Fruit fly (Drosophila melanogaster) whole organism, embryonic: Measurements from ENCODE around the gene Phae1.

ENCODE experiments used
- Ada2b ChIP-seq: fragments of 200-800 bp; sonication (Bioruptor generic); IDR thresholded peaks from 2 replicates; pipeline ENCODE4 v1.3.6; 2022; ENCODE audit warnings: missing biosample characterization, missing genetic modification characterization
- Awh ChIP-seq: fragments of 200-800 bp; sonication (Bioruptor generic); IDR thresholded peaks from 2 replicates; pipeline ENCODE4, ENCODE4 v1.3.6; 2022; ENCODE audit warnings: missing biosample characterization, missing genetic modification characterization
- Blimp-1 ChIP-seq: fragments of 200-800 bp; sonication (Bioruptor generic); optimal IDR thresholded peaks from 3 replicates; lab custom pipeline; 2018; ENCODE audit warnings: missing biosample characterization, missing genetic modification characterization, mild to moderate bottlenecking, moderate library complexity, missing genetic modification reagents
- CG11560 ChIP-seq: fragments of 200-800 bp; sonication (Bioruptor generic); IDR thresholded peaks from 3 replicates; pipeline ENCODE4 v1.3.6; 2022; ENCODE audit warnings: missing biosample characterization, missing genetic modification characterization
- CG12744 ChIP-seq: fragments of 200-800 bp; sonication (Bioruptor generic); optimal IDR thresholded peaks from 2 replicates; lab custom pipeline; 2016; ENCODE audit warnings: missing biosample characterization, missing genetic modification characterization
- CG14441 ChIP-seq: fragments of 200-800 bp; sonication (Bioruptor generic); IDR thresholded peaks from 2 replicates; pipeline ENCODE4 v1.3.6; 2022; ENCODE audit warnings: missing biosample characterization, missing genetic modification characterization
- CG15479 ChIP-seq: fragments of 200-800 bp; sonication (Bioruptor generic); optimal IDR thresholded peaks from 3 replicates; lab custom pipeline; 2019; ENCODE audit warnings: missing biosample characterization, mild to moderate bottlenecking, missing genetic modification characterization, moderate library complexity
- CG15696 ChIP-seq: fragments of 200-800 bp; sonication (Bioruptor generic); optimal IDR thresholded peaks from 2 replicates; lab custom pipeline; 2019; ENCODE audit warnings: missing biosample characterization, mild to moderate bottlenecking, missing genetic modification characterization, moderate library complexity
- CG16779 ChIP-seq: fragments of 200-800 bp; sonication (Bioruptor generic); IDR thresholded peaks from 2 replicates; pipeline ENCODE4 v1.3.6; 2022; ENCODE audit warnings: missing biosample characterization, missing genetic modification characterization
- CG17612 ChIP-seq: fragments of 200-800 bp; sonication (Bioruptor generic); IDR thresholded peaks from 2 replicates; pipeline ENCODE4 v1.3.6; 2022; ENCODE audit warnings: missing biosample characterization, missing genetic modification characterization
- CG2678 ChIP-seq: fragments of 200-800 bp; sonication (Bioruptor generic); optimal IDR thresholded peaks from 3 replicates; lab custom pipeline; 2019; ENCODE audit warnings: missing biosample characterization, mild to moderate bottlenecking, missing genetic modification characterization, moderate library complexity
- CG2889 ChIP-seq: fragments of 200-800 bp; sonication (Bioruptor generic); IDR thresholded peaks from 3 replicates; pipeline ENCODE4 v1.3.6; 2022; ENCODE audit warnings: missing biosample characterization, missing genetic modification characterization
- CG33557 ChIP-seq: fragments of 200-800 bp; sonication (Bioruptor generic); optimal IDR thresholded peaks from 2 replicates; lab custom pipeline; 2019; ENCODE audit warnings: missing biosample characterization, mild to moderate bottlenecking, missing genetic modification characterization, moderate library complexity
- CG3995 ChIP-seq: fragments of 200-800 bp; sonication (Bioruptor generic); optimal IDR thresholded peaks from 3 replicates; lab custom pipeline; 2016; ENCODE audit warnings: missing biosample characterization, missing genetic modification characterization
- CG4360 ChIP-seq: fragments of 200-800 bp; sonication (Bioruptor generic); IDR thresholded peaks from 2 replicates; pipeline ENCODE4 v1.3.6; 2022; ENCODE audit warnings: missing biosample characterization, missing genetic modification characterization
- CG4404 ChIP-seq: fragments of 200-800 bp; sonication (Bioruptor generic); IDR thresholded peaks from 2 replicates; pipeline ENCODE4 v1.3.6; 2022; ENCODE audit warnings: missing biosample characterization, missing genetic modification characterization
- CG7357 ChIP-seq: fragments of 200-800 bp; sonication (Bioruptor generic); IDR thresholded peaks from 3 replicates; pipeline ENCODE4 v1.3.6; 2022; ENCODE audit warnings: missing biosample characterization, missing genetic modification characterization
- D19B ChIP-seq: fragments of 200-800 bp; sonication (Bioruptor generic); optimal IDR thresholded peaks from 2 replicates; lab custom pipeline; 2017; ENCODE audit warnings: missing biosample characterization, mild to moderate bottlenecking, missing genetic modification characterization
- Dip2 ChIP-seq: fragments of 200-800 bp; sonication (Bioruptor generic); IDR thresholded peaks from 2 replicates; pipeline ENCODE4 v1.3.6; 2022; ENCODE audit warnings: missing biosample characterization, missing genetic modification characterization
- ERR ChIP-seq: fragments of 200-800 bp; sonication (Bioruptor generic); optimal IDR thresholded peaks from 2 replicates; lab custom pipeline; 2016; ENCODE audit warnings: missing biosample characterization, missing genetic modification characterization
- HLH54F ChIP-seq: fragments of 200-800 bp; sonication (Bioruptor generic); optimal IDR thresholded peaks from 3 replicates; lab custom pipeline; 2016; ENCODE audit warnings: missing biosample characterization, missing genetic modification characterization
- Hr3 ChIP-seq: fragments of 200-800 bp; sonication (Bioruptor generic); optimal IDR thresholded peaks from 3 replicates; lab custom pipeline; 2016; ENCODE audit warnings: missing biosample characterization, missing genetic modification characterization
- Hr39 ChIP-seq: fragments of >200 bp; optimal IDR thresholded peaks from 2 replicates; lab custom pipeline; 2017
- Nf-YA ChIP-seq: fragments of 200-800 bp; sonication (Bioruptor generic); IDR thresholded peaks from 2 replicates; pipeline ENCODE4 v1.3.6; 2022; ENCODE audit warnings: missing biosample characterization, missing genetic modification characterization
- Nf-YC ChIP-seq: fragments of 200-800 bp; optimal IDR thresholded peaks from 3 replicates; lab custom pipeline; 2019; ENCODE audit warnings: missing biosample characterization, mild to moderate bottlenecking, missing genetic modification characterization, moderate library complexity
- Ssrp ChIP-seq: fragments of 200-800 bp; sonication (Bioruptor generic); optimal IDR thresholded peaks from 2 replicates; lab custom pipeline; 2018; ENCODE audit warnings: missing biosample characterization, mild to moderate bottlenecking, missing genetic modification characterization, moderate library complexity
- TFAM ChIP-seq: fragments of 200-800 bp; sonication (Bioruptor generic); optimal IDR thresholded peaks from 2 replicates; lab custom pipeline; 2017; ENCODE audit warnings: missing biosample characterization, missing genetic modification characterization, inconsistent platforms
- Xrp1 ChIP-seq: fragments of 200-800 bp; sonication (Bioruptor generic); IDR thresholded peaks from 2 replicates; pipeline ENCODE4 v1.3.6; 2022; ENCODE audit warnings: missing biosample characterization, missing genetic modification characterization
- crc ChIP-seq: fragments of 200-800 bp; sonication (Bioruptor generic); optimal IDR thresholded peaks from 2 replicates; lab custom pipeline; 2016; ENCODE audit warnings: missing biosample characterization, missing genetic modification characterization
- en ChIP-seq: fragments of 200-800 bp; sonication (Bioruptor generic); optimal IDR thresholded peaks from 2 replicates; lab custom pipeline; 2016; ENCODE audit warnings: missing biosample characterization, missing genetic modification characterization
- eve ChIP-seq, 2 experiments: fragments of >200 bp; optimal IDR thresholded peaks; 2 replicates each; lab custom pipeline; 2017; ENCODE audit warnings: missing biosample characterization in 2 of 2, missing genetic modification characterization in 2 of 2
- fd102C ChIP-seq: fragments of 200-800 bp; sonication (Bioruptor generic); optimal IDR thresholded peaks from 2 replicates; lab custom pipeline; 2018; ENCODE audit warnings: missing biosample characterization, mild to moderate bottlenecking, missing genetic modification characterization, moderate library complexity
- grau ChIP-seq: fragments of 200-800 bp; optimal IDR thresholded peaks from 3 replicates; lab custom pipeline; 2019; ENCODE audit warnings: missing biosample characterization, mild to moderate bottlenecking, missing genetic modification characterization, moderate library complexity
- ham ChIP-seq: fragments of 200-800 bp; sonication (Bioruptor generic); IDR thresholded peaks from 2 replicates; pipeline ENCODE4 v1.3.6; 2022; ENCODE audit warnings: missing biosample characterization, missing genetic modification characterization
- hkb ChIP-seq, 2 experiments: fragments of 200-800 bp in 1 of 2; fragments of >200 bp in 1 of 2; sonication (Bioruptor generic) in 1 of 2; IDR thresholded peaks in 1 of 2; optimal IDR thresholded peaks in 1 of 2; 2 replicates each; pipeline versions ENCODE4 v1.3.6 to Lab custom; 2017 to 2022; ENCODE audit warnings: missing biosample characterization in 1 of 2, missing genetic modification characterization in 1 of 2
- jing ChIP-seq: fragments of 200-800 bp; sonication (Bioruptor generic); optimal IDR thresholded peaks from 2 replicates; lab custom pipeline; 2018; ENCODE audit warnings: missing biosample characterization, mild to moderate bottlenecking, missing genetic modification characterization
- kay ChIP-seq: fragments of 200-800 bp; sonication (Bioruptor generic); optimal IDR thresholded peaks from 2 replicates; lab custom pipeline; 2016; ENCODE audit warnings: missing biosample characterization, missing genetic modification characterization
- lola ChIP-seq, 3 experiments: fragments of >200 bp in 2 of 3; fragments of 200-800 bp in 1 of 3; sonication (Bioruptor generic) in 1 of 3; optimal IDR thresholded peaks; 2 replicates each; lab custom pipeline; 2017 to 2019; ENCODE audit warnings: missing biosample characterization in 3 of 3, missing genetic modification characterization in 3 of 3, mild to moderate bottlenecking in 1 of 3, moderate library complexity in 1 of 3
- maf-S ChIP-seq: fragments of 200-800 bp; sonication (Bioruptor generic); optimal IDR thresholded peaks from 2 replicates; lab custom pipeline; 2016; ENCODE audit warnings: missing biosample characterization, missing genetic modification characterization
- nau ChIP-seq: fragments of 200-800 bp; sonication (Bioruptor generic); optimal IDR thresholded peaks from 3 replicates; lab custom pipeline; 2017; ENCODE audit warnings: missing biosample characterization, mild to moderate bottlenecking, missing genetic modification characterization, missing genetic modification reagents
- org-1 ChIP-seq: fragments of 200-800 bp; sonication (Bioruptor generic); optimal IDR thresholded peaks from 2 replicates; lab custom pipeline; 2017; ENCODE audit warnings: missing biosample characterization, missing genetic modification characterization
- p53 ChIP-seq: fragments of 200-800 bp; sonication (Bioruptor generic); optimal IDR thresholded peaks from 2 replicates; lab custom pipeline; 2016; ENCODE audit warnings: missing biosample characterization, missing genetic modification characterization
- salm ChIP-seq: fragments of 200-800 bp; sonication (Bioruptor generic); optimal IDR thresholded peaks from 2 replicates; lab custom pipeline; 2018; ENCODE audit warnings: missing biosample characterization, mild to moderate bottlenecking, missing genetic modification characterization
- scrt ChIP-seq: fragments of 200-800 bp; sonication (Bioruptor generic); optimal IDR thresholded peaks from 2 replicates; lab custom pipeline; 2018; ENCODE audit warnings: missing biosample characterization, mild to moderate bottlenecking, missing genetic modification characterization, moderate library complexity
- slp2 ChIP-seq: fragments of 200-800 bp; sonication (Bioruptor generic); optimal IDR thresholded peaks from 2 replicates; lab custom pipeline; 2016; ENCODE audit warnings: missing biosample characterization, missing genetic modification characterization
- tap ChIP-seq: fragments of 200-800 bp; optimal IDR thresholded peaks from 3 replicates; lab custom pipeline; 2019; ENCODE audit warnings: missing biosample characterization, mild to moderate bottlenecking, missing genetic modification characterization, moderate library complexity
- tll ChIP-seq, 2 experiments: fragments of 200-800 bp in 1 of 2; fragments of >200 bp in 1 of 2; sonication (Bioruptor generic) in 1 of 2; optimal IDR thresholded peaks; 2 replicates each; lab custom pipeline; 2017 to 2019; ENCODE audit warnings: missing biosample characterization in 2 of 2, missing genetic modification characterization in 2 of 2, mild to moderate bottlenecking in 1 of 2, moderate library complexity in 1 of 2
- zfh2 ChIP-seq: fragments of 200-800 bp; sonication (Bioruptor generic); optimal IDR thresholded peaks from 2 replicates; lab custom pipeline; 2016; ENCODE audit warnings: missing biosample characterization, missing genetic modification characterization

Phae1 gene

DNA sequence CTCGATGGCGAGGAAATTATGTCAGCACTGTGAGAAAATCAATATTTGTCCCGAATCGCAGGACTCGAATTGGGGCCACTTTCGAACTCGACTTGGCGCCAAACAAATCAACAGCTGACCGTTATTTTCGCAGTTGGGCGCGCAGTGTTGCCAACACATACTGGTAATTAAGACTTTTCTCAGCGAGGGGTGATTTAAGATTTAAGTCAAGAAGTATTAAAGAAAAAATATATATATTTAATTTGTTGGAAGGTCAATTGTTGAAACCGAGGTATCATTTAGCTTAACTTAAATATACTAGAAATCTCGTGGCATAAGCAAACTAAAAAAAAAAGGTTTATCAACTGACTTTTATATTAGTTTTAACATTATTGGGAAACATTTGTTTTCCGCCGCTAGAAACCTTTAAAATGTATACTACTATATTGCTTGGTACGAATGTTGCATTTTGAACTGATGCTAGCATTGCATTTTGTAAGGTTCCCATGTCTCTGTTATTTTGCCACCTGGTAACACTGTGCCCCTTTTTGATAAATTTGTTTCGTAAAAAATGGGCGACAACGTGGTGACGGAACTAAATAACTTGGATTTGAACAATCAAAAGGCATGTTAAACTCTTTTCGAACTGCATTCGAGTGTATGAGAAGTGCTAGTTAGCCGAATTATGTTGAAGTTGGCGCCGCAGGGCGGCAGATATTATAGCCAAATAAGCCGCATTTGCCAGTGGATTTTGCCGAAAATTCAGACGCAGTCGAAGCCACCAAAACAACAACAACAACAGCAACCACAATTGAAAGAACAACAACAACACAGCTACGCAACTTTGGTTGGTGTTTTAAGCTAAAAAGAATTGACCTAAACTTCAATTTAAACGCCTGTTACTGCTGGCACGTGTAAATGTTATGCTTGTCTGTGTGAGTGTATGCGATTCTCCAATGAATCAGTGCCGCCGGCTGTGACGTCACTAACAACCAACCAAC lies 5.7 kb upstream of the Phae1 start, which contains the start of the genes Patsas and ThrRS (continued):
- TF ChIP-seq CG4360 (peak; percentile 90), Xrp1 (GFP tag; lab: Robert Waterston, UW) (peak; percentile 82), hkb (optimal IDR thresholded peaks at IDR 0.05; lab: Kevin White, UChicago) (peak; percentile 97), hkb (GFP tag; IDR thresholded peaks at IDR 0.05; lab: Robert Waterston, UW) (peak; percentile 81), CG14441 (GFP tag; lab: Robert Waterston, UW) (peak; percentile 86), Nf-YC (tag; lab: Kevin White, UChicago) (peak; percentile 79), tap (tag; lab: Kevin White, UChicago) (no peak), Ssrp (peak; percentile 88), CG12744 (GFP tag; lab: Kevin White, UChicago) (peak; percentile 56), CG2678 (tag; lab: Kevin White, UChicago) (peak; percentile 91), tll (GFP tag; optimal IDR thresholded peaks at IDR 0.05; lab: Kevin White, UChicago) (no peak), CG33557 (peak; percentile 75), crc (GFP tag; lab: Kevin White, UChicago) (peak; percentile 43), scrt (peak; percentile 75), CG11560 (tag; lab: Robert Waterston, UW) (0 out of 3 replicates have a peak, but pooled peaks have one; percentile 51), Hr39 (no peak), ERR (GFP tag; lab: Kevin White, UChicago) (peak; percentile 35), nau (GFP tag; lab: Kevin White, UChicago) (no peak), CG2889 (GFP tag; lab: Robert Waterston, UW) (peak; percentile 80), salm (tag; lab: Kevin White, UChicago) (peak; percentile 66), CG17612 (GFP tag; lab: Robert Waterston, UW) (peak; percentile 62; the same call in 1 of the 2 replicates), maf-S (peak; percentile 79), CG15696 (tag; lab: Kevin White, UChicago) (peak; percentile 85), zfh2 (GFP tag; lab: Kevin White, UChicago) (peak; percentile 62), grau (tag; lab: Kevin White, UChicago) (peak; percentile 87), CG7357 (GFP tag; lab: Robert Waterston, UW) (peak; percentile 97), CG4404 (GFP tag; lab: Robert Waterston, UW) (peak; percentile 86), en (GFP tag; lab: Kevin White, UChicago) (peak; percentile 48), ham (GFP tag; lab: Robert Waterston, UW) (no peak), fd102C (GFP tag; lab: Kevin White, UChicago) (peak; percentile 51), jing (GFP tag; lab: Kevin White, UChicago) (no peak), slp2 (GFP tag; lab: Kevin White, UChicago) (peak; percentile 73), CG15479 (GFP tag; lab: Kevin White, UChicago) (no peak), p53 (GFP tag; lab: Kevin White, UChicago) (peak; percentile 42), Dip2 (GFP tag; lab: Robert Waterston, UW) (peak; percentile 32; the same call in 1 of the 2 replicates), Awh (GFP tag; lab: Robert Waterston, UW) (peak; percentile 80), CG3995 (GFP tag; lab: Kevin White, UChicago) (peak; percentile 27), D19B (GFP tag; lab: Kevin White, UChicago) (peak; percentile 72), TFAM (GFP tag; lab: Kevin White, UChicago) (no peak), CG16779 (no peak), lola (GFP tag; optimal IDR thresholded peaks at IDR 0.05; lab: Kevin White, UChicago) (peak in 1 of 3 experiments; percentile 85), Blimp-1 (GFP tag; lab: Kevin White, UChicago) (peak; percentile 84), Hr3 (GFP tag; lab: Kevin White, UChicago) (peak; percentile 90), HLH54F (peak; percentile 78), kay (GFP tag; lab: Kevin White, UChicago) (peak; percentile 69), Nf-YA (peak; percentile 64), eve (GFP tag; optimal IDR thresholded peaks at IDR 0.05; lab: Kevin White, UChicago) (no peak), org-1 (GFP tag; lab: Kevin White, UChicago) (peak; percentile 55), Ada2b (peak; percentile 83)
